Worm (Caenorhabditis elegans) whole organism, L1 larva: ENCODE data around the gene dpy-27.
A peak's percentile ranks its signal among the peaks of the same experiment; 100 is the strongest.
"Not testable (repeated sequence)": the region's sequence is repeated elsewhere in the genome, so short reads cannot be mapped to it uniquely, and the experiment has no call there.

Source experiments
- C04F5.9 ChIP-seq: sonication (generic microtip); optimal IDR thresholded peaks from 2 replicates; lab custom pipeline; 2016; ENCODE audit warnings: missing genetic modification characterization, missing compliant biosample characterization
- C16A3.4 ChIP-seq: fragments of 150-350 bp; optimal IDR thresholded peaks from 2 replicates; lab custom pipeline; 2014; ENCODE audit warnings: missing biosample characterization, missing genetic modification characterization
- F16B12.6 ChIP-seq: fragments of 150-350 bp; optimal IDR thresholded peaks from 2 replicates; lab custom pipeline; 2014; ENCODE audit warnings: missing biosample characterization, missing genetic modification characterization
- aly-2 ChIP-seq: fragments of 150-350 bp; optimal IDR thresholded peaks from 2 replicates; lab custom pipeline; 2014; ENCODE audit warnings: missing biosample characterization, missing genetic modification characterization
- ceh-82 ChIP-seq, 3 experiments: fragments of 150-350 bp in 1 of 3; sonication (generic microtip) in 2 of 3; optimal IDR thresholded peaks; 2 replicates each; lab custom pipeline; 2014 to 2017; ENCODE audit warnings: missing biosample characterization in 3 of 3, missing genetic modification characterization in 3 of 3
- ceh-88 ChIP-seq: fragments of 200-800 bp; sonication (Bioruptor generic); IDR thresholded peaks from 2 replicates; pipeline ENCODE4 v1.3.6; 2022; ENCODE audit warnings: missing genetic modification characterization, missing compliant biosample characterization
- dpl-1 ChIP-seq, 3 experiments: fragments of 150-350 bp in 2 of 3; sonication (generic microtip) in 1 of 3; optimal IDR thresholded peaks; 2 replicates each; lab custom pipeline; 2014 to 2017; ENCODE audit warnings: missing biosample characterization in 3 of 3, missing genetic modification characterization in 3 of 3, missing genetic modification reagents in 3 of 3
- dsc-1 ChIP-seq: sonication (generic microtip); optimal IDR thresholded peaks from 2 replicates; lab custom pipeline; 2016; ENCODE audit warnings: mild to moderate bottlenecking, missing genetic modification characterization, missing compliant biosample characterization
- efl-1 ChIP-seq, 4 experiments: fragments of 150-350 bp; optimal IDR thresholded peaks in 3 of 4; peaks in 1 of 4; 1 replicate in 1 of 4; 2 replicates in 3 of 4; lab custom pipeline; 2014; ENCODE audit warnings: missing biosample characterization in 2 of 4, missing genetic modification characterization in 2 of 4, missing genetic modification reagents in 2 of 4
- efl-3 ChIP-seq: fragments of 200-800 bp; sonication (Bioruptor generic); optimal IDR thresholded peaks from 2 replicates; lab custom pipeline; 2018; ENCODE audit warnings: mild to moderate bottlenecking, missing genetic modification characterization, missing compliant biosample characterization
- egl-13 ChIP-seq: sonication (generic microtip); optimal IDR thresholded peaks from 2 replicates; lab custom pipeline; 2016; ENCODE audit warnings: missing genotype, missing genetic modification reagents, missing genetic modification characterization, missing compliant biosample characterization
- elt-2 ChIP-seq: sonication (generic microtip); optimal IDR thresholded peaks from 2 replicates; lab custom pipeline; 2016; ENCODE audit warnings: missing genetic modification characterization, mild to moderate bottlenecking, inconsistent platforms, missing compliant biosample characterization, missing genetic modification reagents
- fkh-4 ChIP-seq: sonication (generic microtip); optimal IDR thresholded peaks from 2 replicates; lab custom pipeline; 2016; ENCODE audit warnings: missing compliant biosample characterization, missing genetic modification characterization, borderline replicate concordance
- fkh-8 ChIP-seq: sonication (generic microtip); optimal IDR thresholded peaks from 2 replicates; lab custom pipeline; 2016; ENCODE audit warnings: mild to moderate bottlenecking, missing genetic modification characterization, missing compliant biosample characterization
- grh-1 ChIP-seq: fragments of 200-800 bp; sonication (Bioruptor generic); IDR thresholded peaks from 2 replicates; pipeline ENCODE4 v1.3.6; 2022; ENCODE audit warnings: missing genetic modification reagents, missing genetic modification characterization, missing compliant biosample characterization
- isw-1 ChIP-seq: fragments of 200-800 bp; sonication (Bioruptor generic); IDR thresholded peaks from 2 replicates; pipeline ENCODE4 v1.3.6; 2022; ENCODE audit warnings: missing genetic modification characterization, missing compliant biosample characterization
- lin-14 ChIP-seq: fragments of 200-800 bp; sonication (Bioruptor generic); optimal IDR thresholded peaks from 2 replicates; lab custom pipeline; 2018; ENCODE audit warnings: mild to moderate bottlenecking, missing genetic modification characterization, moderate library complexity, missing compliant biosample characterization
- lin-35 ChIP-seq, 2 experiments: fragments of 150-350 bp; optimal IDR thresholded peaks; 2 replicates each; lab custom pipeline; 2014; ENCODE audit warnings: missing biosample characterization in 2 of 2, missing genetic modification characterization in 2 of 2, missing genetic modification reagents in 2 of 2
- lir-3 ChIP-seq: sonication (generic microtip); optimal IDR thresholded peaks from 2 replicates; lab custom pipeline; 2016; ENCODE audit warnings: mild to moderate bottlenecking, missing genetic modification characterization, moderate library complexity, missing compliant biosample characterization; ENCODE audit not compliant: poor library complexity
- lsy-2 ChIP-seq, 2 experiments: fragments of 150-350 bp; optimal IDR thresholded peaks; 2 replicates each; lab custom pipeline; 2014; ENCODE audit warnings: missing biosample characterization in 2 of 2, missing genetic modification characterization in 2 of 2
- mab-9 ChIP-seq: fragments of 200-800 bp; sonication (Bioruptor generic); IDR thresholded peaks from 2 replicates; pipeline ENCODE4 v1.3.6; 2022; ENCODE audit warnings: missing genetic modification reagents, missing genetic modification characterization, missing compliant biosample characterization
- mdl-1 ChIP-seq, 2 experiments: fragments of 150-350 bp; optimal IDR thresholded peaks; 2 replicates each; lab custom pipeline; 2014 to 2017; ENCODE audit warnings: missing biosample characterization in 2 of 2, missing genetic modification characterization in 2 of 2, inconsistent platforms in 1 of 2
- nhr-19 ChIP-seq: fragments of 200-800 bp; sonication (Bioruptor generic); conservative IDR thresholded peaks from 2 replicates; pipeline ENCODE4 v1.3.6; 2022; ENCODE audit warnings: missing genetic modification characterization, missing compliant biosample characterization
- nhr-20 ChIP-seq: sonication (generic microtip); optimal IDR thresholded peaks from 2 replicates; lab custom pipeline; 2016; ENCODE audit warnings: mild to moderate bottlenecking, missing genetic modification characterization, missing compliant biosample characterization
- nhr-47 ChIP-seq: sonication (generic microtip); optimal IDR thresholded peaks from 2 replicates; lab custom pipeline; 2016; ENCODE audit warnings: mild to moderate bottlenecking, missing genetic modification characterization, moderate library complexity, missing compliant biosample characterization
- nhr-71 ChIP-seq: sonication (generic microtip); optimal IDR thresholded peaks from 2 replicates; lab custom pipeline; 2016; ENCODE audit warnings: mild to moderate bottlenecking, missing genetic modification characterization, moderate library complexity, missing compliant biosample characterization
- nhr-85 ChIP-seq: sonication (generic microtip); peaks from one replicate; lab custom pipeline; 2016; ENCODE audit warnings: missing genetic modification characterization, inconsistent platforms, missing compliant biosample characterization
- nhr-90 ChIP-seq: sonication (generic microtip); optimal IDR thresholded peaks from 2 replicates; lab custom pipeline; 2016; ENCODE audit warnings: mild to moderate bottlenecking, missing genetic modification characterization, missing compliant biosample characterization; ENCODE audit not compliant: poor library complexity
- pax-3 ChIP-seq: fragments of 200-800 bp; sonication (Bioruptor generic); optimal IDR thresholded peaks from 2 replicates; lab custom pipeline; 2018; ENCODE audit warnings: mild to moderate bottlenecking, missing genetic modification characterization, moderate library complexity, missing compliant biosample characterization
- rnt-1 ChIP-seq: sonication (generic microtip); optimal IDR thresholded peaks from 2 replicates; lab custom pipeline; 2016; ENCODE audit warnings: mild to moderate bottlenecking, missing genetic modification characterization, moderate library complexity, missing compliant biosample characterization
- skn-1 ChIP-seq: fragments of 150-350 bp; optimal IDR thresholded peaks from 2 replicates; lab custom pipeline; 2014; ENCODE audit warnings: missing biosample characterization, missing genetic modification characterization
- snpc-4 ChIP-seq: fragments of 150-350 bp; optimal IDR thresholded peaks from 2 replicates; lab custom pipeline; 2014; ENCODE audit warnings: missing biosample characterization, missing genetic modification characterization
- snu-23 ChIP-seq: sonication (generic microtip); optimal IDR thresholded peaks from 2 replicates; lab custom pipeline; 2016; ENCODE audit warnings: missing genetic modification characterization, missing compliant biosample characterization
- swsn-7 ChIP-seq: sonication (generic microtip); optimal IDR thresholded peaks from 2 replicates; lab custom pipeline; 2016; ENCODE audit warnings: missing genetic modification characterization, missing compliant biosample characterization
- tbx-2 ChIP-seq: sonication (generic microtip); optimal IDR thresholded peaks from 2 replicates; lab custom pipeline; 2016; ENCODE audit warnings: missing genetic modification characterization, missing compliant biosample characterization
- unc-130 ChIP-seq: fragments of 150-350 bp; optimal IDR thresholded peaks from 2 replicates; lab custom pipeline; 2017; ENCODE audit warnings: missing biosample characterization, missing genetic modification characterization, inconsistent platforms
- unc-86 ChIP-seq: sonication (generic microtip); optimal IDR thresholded peaks from 2 replicates; lab custom pipeline; 2016; ENCODE audit warnings: missing genetic modification characterization, missing compliant biosample characterization
- unc-98 ChIP-seq: fragments of 200-800 bp; sonication (Bioruptor generic); IDR thresholded peaks from 2 replicates; pipeline ENCODE4 v1.3.6; 2022; ENCODE audit warnings: missing genetic modification characterization, missing compliant biosample characterization
- xbp-1 ChIP-seq: sonication (generic microtip); optimal IDR thresholded peaks from 2 replicates; lab custom pipeline; 2016; ENCODE audit warnings: missing genetic modification characterization, missing compliant biosample characterization
- ztf-11 ChIP-seq, 2 experiments: sonication (generic microtip); optimal IDR thresholded peaks; 2 replicates each; lab custom pipeline; 2016 to 2017; ENCODE audit warnings: missing genetic modification characterization in 2 of 2, missing biosample characterization in 1 of 2, missing compliant biosample characterization in 1 of 2

The dpy-27 gene

ce11 chrIII:3862918-3863385 lies 43.5 kb upstream of the dpy-27 start, which contains the start of gene brc-1 (continued):
- TF ChIP-seq lir-3 (tag; lab: Kevin White, UChicago) = peak; percentile 78
- TF ChIP-seq aly-2 (tag; lab: Kevin White, UChicago) = peak; percentile 35
- peak; percentile 66 for TF ChIP-seq snpc-4 (tag; lab: Kevin White, UChicago)
- peak; percentile 85 for TF ChIP-seq C16A3.4 (tag; lab: Kevin White, UChicago)
- TF ChIP-seq skn-1 (tag; lab: Kevin White, UChicago) = peak; percentile 94
- peak; percentile 2 for TF ChIP-seq fkh-4 (tag; lab: Kevin White, UChicago)
- peak; percentile 75 to 96 (median 75) for TF ChIP-seq ceh-82 (tag; optimal IDR thresholded peaks at IDR 0.05; lab: Kevin White, UChicago)
- no peak for TF ChIP-seq efl-3 (GFP tag; lab: Kevin White, UChicago)
- peak in 1 of 2 experiments; percentile 60 for TF ChIP-seq mdl-1 (tag; optimal IDR thresholded peaks at IDR 0.05; lab: Kevin White, UChicago)
- peak; percentile 92 to 96 (median 94) for TF ChIP-seq dpl-1 (GFP tag; optimal IDR thresholded peaks at IDR 0.05; lab: Kevin White, UChicago)
- peak; percentile 71 for TF ChIP-seq unc-130 (tag; lab: Kevin White, UChicago)

ce11 chrIII:3858003-3858402 lies 38.5 kb upstream of the dpy-27 start:
- TF ChIP-seq lin-35 (GFP tag; optimal IDR thresholded peaks at IDR 0.05; lab: Kevin White, UChicago) = peak in 1 of 2 experiments; percentile 52
- TF ChIP-seq elt-2 (tag; lab: Kevin White, UChicago) = peak; percentile 61
- TF ChIP-seq nhr-19 (GFP tag; lab: Robert Waterston, UW) = peak; percentile 75
- TF ChIP-seq efl-1 (optimal IDR thresholded peaks at IDR 0.05; lab: Kevin White, UChicago) = not testable (repeated sequence)
- TF ChIP-seq efl-1 (GFP tag; optimal IDR thresholded peaks at IDR 0.05 in 1 of 2; lab: Kevin White, UChicago) = peak in 1 of 2 experiments; percentile 84
- TF ChIP-seq nhr-71 (tag; lab: Kevin White, UChicago) = peak; percentile 6

ce11 chrIII:3857007-3857406 lies 37.5 kb upstream of the dpy-27 start:
- peak; percentile 92 for TF ChIP-seq grh-1 (GFP tag; lab: Robert Waterston, UW)
- TF ChIP-seq swsn-7 (tag; lab: Kevin White, UChicago) = peak; percentile 34
- TF ChIP-seq nhr-47 = peak; percentile 74
- TF ChIP-seq nhr-85 (tag; lab: Kevin White, UChicago) = peak; percentile 82
- peak; percentile 26 for TF ChIP-seq unc-86 (tag; lab: Kevin White, UChicago)
- peak; percentile 50 for TF ChIP-seq nhr-90 (tag; lab: Kevin White, UChicago)
- TF ChIP-seq snu-23 = peak; percentile 64
- peak; percentile 2 to 58 for TF ChIP-seq efl-1 (optimal IDR thresholded peaks at IDR 0.05; lab: Kevin White, UChicago)
- not testable (repeated sequence) for TF ChIP-seq efl-1 (GFP tag; optimal IDR thresholded peaks at IDR 0.05 in 1 of 2; lab: Kevin White, UChicago)
- peak; percentile 90 for TF ChIP-seq mab-9 (GFP tag; lab: Robert Waterston, UW)
- TF ChIP-seq nhr-71 (tag; lab: Kevin White, UChicago) = peak; percentile 79
- peak in 2 of 3 experiments; percentile 28 to 45 for TF ChIP-seq dpl-1 (GFP tag; optimal IDR thresholded peaks at IDR 0.05; lab: Kevin White, UChicago)
- TF ChIP-seq dsc-1 (tag; lab: Kevin White, UChicago) = peak; percentile 59
- TF ChIP-seq lsy-2 (tag; optimal IDR thresholded peaks at IDR 0.05; lab: Kevin White, UChicago) = peak; percentile 79 to 93
- peak; percentile 43 for TF ChIP-seq C04F5.9
- TF ChIP-seq rnt-1 (tag; lab: Kevin White, UChicago) = peak; percentile 39
- TF ChIP-seq lir-3 (tag; lab: Kevin White, UChicago) = peak; percentile 75
- TF ChIP-seq nhr-20 (tag; lab: Kevin White, UChicago) = peak; percentile 52
- peak; percentile 40 for TF ChIP-seq fkh-8 (tag; lab: Kevin White, UChicago)
- peak in 1 of 2 experiments; percentile 23 for TF ChIP-seq ztf-11 (tag; optimal IDR thresholded peaks at IDR 0.05; lab: Kevin White, UChicago)
- TF ChIP-seq pax-3 (tag; lab: Kevin White, UChicago) = peak; percentile 71
- TF ChIP-seq egl-13 (tag; lab: Kevin White, UChicago) = peak; percentile 10
- peak; percentile 78; the same call in 1 of the 2 replicates for TF ChIP-seq unc-98 (GFP tag; lab: Robert Waterston, UW)
- peak; percentile 99 for TF ChIP-seq nhr-19 (GFP tag; lab: Robert Waterston, UW)
- peak; percentile 46 for TF ChIP-seq xbp-1 (tag; lab: Kevin White, UChicago)
- TF ChIP-seq lin-14 (GFP tag; lab: Kevin White, UChicago) = peak; percentile 58
- TF ChIP-seq tbx-2 = peak; percentile 35
- peak; percentile 56 for TF ChIP-seq F16B12.6 (tag; lab: Kevin White, UChicago)
- peak; percentile 95 for TF ChIP-seq isw-1 (GFP tag; lab: Robert Waterston, UW)
- peak; percentile 95 for TF ChIP-seq ceh-88
